Worm (Caenorhabditis elegans): ENCODE measurements around the gene R10E9.2.

R10E9.2 gene

DNA sequence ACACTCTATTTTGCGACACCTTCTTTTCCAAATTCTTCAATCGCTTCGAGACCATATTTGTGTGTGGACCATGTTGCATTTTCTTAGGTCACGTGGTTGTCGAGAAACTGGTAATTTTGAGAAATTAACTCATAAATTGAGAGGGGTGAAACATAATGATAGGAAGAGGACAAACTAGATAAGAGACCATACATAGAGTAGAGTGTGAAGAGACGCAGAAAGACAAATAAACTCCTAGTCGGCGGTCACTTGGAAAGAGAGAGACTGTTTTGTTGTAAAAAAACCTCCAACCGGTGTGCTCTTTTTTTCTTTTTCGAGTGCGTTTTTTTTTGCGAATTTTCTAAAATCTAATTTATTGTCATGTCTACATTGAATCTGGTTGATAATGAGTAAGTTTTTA lies 4.2 kb downstream of the R10E9.2 start, which contains the start of gene R10E9.3:
TSS of gene R10E9.3 (plus strand) at position 235 of the 400 bp plus-strand sequence.
- TF ChIP-seq nhr-84 (tag; optimal IDR thresholded peaks at IDR 0.05) (no peak), ceh-88 (GFP tag; IDR thresholded peaks at IDR 0.05) (no peak), efl-1 (optimal IDR thresholded peaks at IDR 0.05) (no peak), efl-1 (GFP tag; optimal IDR thresholded peaks at IDR 0.05 in 1 of 2) (peak in 1 of 2 experiments; percentile 83), irx-1 (tag; optimal IDR thresholded peaks at IDR 0.05) (no peak), fkh-8 (tag; optimal IDR thresholded peaks at IDR 0.05) (no peak), lin-35 (GFP tag; optimal IDR thresholded peaks at IDR 0.05) (peak in 1 of 2 experiments; percentile 40), elt-2 (tag; optimal IDR thresholded peaks at IDR 0.05) (peak; percentile 10), alr-1 (tag; optimal IDR thresholded peaks at IDR 0.05; ENCODE audit: borderline replicate concordance) (no peak), nhr-20 (tag; optimal IDR thresholded peaks at IDR 0.05) (peak; percentile 32), ceh-90 (tag; optimal IDR thresholded peaks at IDR 0.05) (no peak), mdl-1 (tag; optimal IDR thresholded peaks at IDR 0.05) (peak in 1 of 2 experiments; percentile 5)

DNA sequence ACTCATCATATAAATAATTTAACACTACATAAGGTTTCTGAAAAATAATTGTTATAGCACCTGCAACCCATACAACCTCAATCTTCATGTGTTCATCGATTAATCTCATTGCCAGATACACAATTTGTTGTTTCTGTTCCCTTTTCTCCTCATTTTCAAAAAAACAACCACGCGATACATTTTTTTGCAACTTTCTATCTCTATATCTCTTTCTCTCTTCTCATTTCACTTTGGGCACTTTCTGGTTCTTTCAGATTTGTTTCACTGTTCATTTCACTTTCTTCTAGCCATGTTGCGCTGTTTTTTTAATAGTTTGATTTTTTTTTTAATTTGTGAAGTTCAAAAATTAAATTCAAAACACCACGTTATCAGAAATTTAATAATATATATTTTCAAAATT lies 4.9 kb downstream of the R10E9.2 start:
- peak; percentile 53 for TF ChIP-seq blmp-1 (tag; optimal IDR thresholded peaks at IDR 0.05)
- no peak for TF ChIP-seq unc-62 (GFP tag; optimal IDR thresholded peaks at IDR 0.05)

DNA sequence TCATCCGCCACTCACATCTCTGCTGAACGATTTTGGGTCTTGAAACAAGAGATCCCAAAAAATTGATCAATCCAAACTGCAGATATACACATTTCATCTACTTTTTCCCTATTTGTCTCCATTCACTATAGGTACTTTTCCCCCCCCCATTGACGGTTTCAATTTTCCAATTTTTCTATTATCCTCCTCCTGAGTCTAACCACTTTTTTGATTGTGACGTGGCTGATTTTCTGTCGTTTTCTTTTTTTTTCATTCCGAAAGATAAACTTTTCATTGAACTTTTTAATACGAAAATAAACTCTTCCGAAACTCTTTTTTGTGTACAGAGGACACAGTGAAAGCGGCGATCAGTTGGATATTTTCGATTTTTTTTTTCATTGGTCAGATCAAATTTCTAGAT lies 6.3 kb downstream of the R10E9.2 start:
- TF ChIP-seq elt-3 (tag; optimal IDR thresholded peaks at IDR 0.05) (no peak), jun-1 (tag; optimal IDR thresholded peaks at IDR 0.05) (no peak), ceh-90 (tag; optimal IDR thresholded peaks at IDR 0.05) (no peak), efl-3 (GFP tag; optimal IDR thresholded peaks at IDR 0.05) (no peak), mdl-1 (tag; optimal IDR thresholded peaks at IDR 0.05) (no peak), nhr-77 (tag; optimal IDR thresholded peaks at IDR 0.05) (no peak), egl-27 (tag; optimal IDR thresholded peaks at IDR 0.05) (no peak), nhr-19 (GFP tag; conservative IDR thresholded peaks at IDR 0.05) (no peak), blmp-1 (tag; optimal IDR thresholded peaks at IDR 0.05) (no peak), sup-37 (GFP tag; optimal IDR thresholded peaks at IDR 0.05) (no peak), sox-4 (tag; optimal IDR thresholded peaks at IDR 0.05) (no peak), lin-15B (tag; optimal IDR thresholded peaks at IDR 0.05) (no peak), mef-2 (tag; optimal IDR thresholded peaks at IDR 0.05) (no peak), tbx-2 (tag; optimal IDR thresholded peaks at IDR 0.05) (no peak), lin-13 (GFP tag; optimal IDR thresholded peaks at IDR 0.05) (no peak), pqm-1 (tag; optimal IDR thresholded peaks at IDR 0.05) (no peak), tlp-1 (tag; optimal IDR thresholded peaks at IDR 0.05) (no peak), alr-1 (tag; optimal IDR thresholded peaks at IDR 0.05; ENCODE audit: borderline replicate concordance) (no peak), sptf-1 (tag; optimal IDR thresholded peaks at IDR 0.05) (no peak)

DNA sequence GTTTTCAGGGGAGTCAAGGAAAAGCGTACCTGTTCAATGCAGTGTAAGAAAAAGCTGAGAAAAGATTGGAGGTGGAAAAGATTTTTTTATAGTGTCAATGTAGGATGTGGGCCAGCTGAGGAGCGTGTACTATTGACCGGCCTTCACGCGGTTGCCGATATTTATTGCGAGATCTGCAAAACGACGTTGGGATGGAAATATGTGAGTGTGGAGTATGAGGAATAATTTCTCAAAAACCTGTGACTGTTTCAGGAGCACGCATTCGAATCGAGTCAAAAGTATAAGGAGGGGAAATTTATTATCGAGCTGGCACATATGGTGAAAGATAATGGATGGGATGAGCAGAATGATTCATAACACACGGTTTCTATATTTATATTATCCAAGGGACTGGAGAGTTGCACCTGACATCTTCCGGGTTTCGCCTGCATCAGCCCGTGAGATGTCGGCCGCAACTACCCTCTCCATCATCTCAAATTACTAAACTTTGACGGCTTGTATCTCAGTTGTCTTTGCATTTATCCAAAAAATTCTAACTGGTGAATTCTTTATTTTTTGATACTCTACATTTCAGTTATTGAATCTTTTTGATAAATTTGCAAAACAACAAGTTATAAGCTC lies 6.9 kb downstream of the R10E9.2 start:
- TF ChIP-seq xbp-1 (tag; optimal IDR thresholded peaks at IDR 0.05) = no peak
- TF ChIP-seq ama-1 (optimal IDR thresholded peaks at IDR 0.05) = peak; percentile 41
- TF ChIP-seq egl-13 (tag; optimal IDR thresholded peaks at IDR 0.05) = no peak
- TF ChIP-seq efl-1 (optimal IDR thresholded peaks at IDR 0.05) = no peak
- no peak for TF ChIP-seq efl-1 (GFP tag; optimal IDR thresholded peaks at IDR 0.05 in 1 of 2)
- peak; percentile 41 for TF ChIP-seq lin-13 (GFP tag; optimal IDR thresholded peaks at IDR 0.05)
- TF ChIP-seq unc-62 (GFP tag; optimal IDR thresholded peaks at IDR 0.05) = no peak
- TF ChIP-seq zip-4 (GFP tag; optimal IDR thresholded peaks at IDR 0.05) = no peak
- TF ChIP-seq ztf-11 (tag; optimal IDR thresholded peaks at IDR 0.05) = peak in 1 of 2 experiments; percentile 73
- TF ChIP-seq nhr-77 (tag; optimal IDR thresholded peaks at IDR 0.05) = no peak
- no peak for TF ChIP-seq elt-3 (tag; optimal IDR thresholded peaks at IDR 0.05)
- peak; percentile 81 for TF ChIP-seq snpc-4 (tag; optimal IDR thresholded peaks at IDR 0.05)
- TF ChIP-seq fkh-4 (tag; optimal IDR thresholded peaks at IDR 0.05; ENCODE audit: borderline replicate concordance) = no peak
- TF ChIP-seq irx-1 (tag; optimal IDR thresholded peaks at IDR 0.05) = no peak
- peak; percentile 6 for TF ChIP-seq tbx-2 (tag; optimal IDR thresholded peaks at IDR 0.05)

All from whole organism, L1 larva.